Worm (Caenorhabditis elegans) whole organism, young adult: ENCODE results near the gene nduc-2.
A peak's percentile ranks its signal among the peaks of the same experiment; 100 is the strongest.

Experiments
- B0035.1 ChIP-seq: sonication (generic microtip); optimal IDR thresholded peaks from 2 replicates; lab custom pipeline; 2016; ENCODE audit warnings: missing genetic modification characterization, mild to moderate bottlenecking, missing compliant biosample characterization, missing genotype, missing genetic modification reagents
- B0261.1 ChIP-seq: sonication (generic microtip); optimal IDR thresholded peaks from 2 replicates; lab custom pipeline; 2016; ENCODE audit warnings: mild to moderate bottlenecking, missing genetic modification characterization, moderate library complexity, missing compliant biosample characterization
- F23B12.7 ChIP-seq: sonication (generic microtip); optimal IDR thresholded peaks from 2 replicates; lab custom pipeline; 2017; ENCODE audit warnings: missing genetic modification characterization, mild to moderate bottlenecking, missing compliant biosample characterization, antibody characterized with exemption, moderate library complexity; ENCODE audit not compliant: insufficient read depth
- F33H1.4 ChIP-seq: fragments of 200-800 bp; sonication (Bioruptor generic); IDR thresholded peaks from 2 replicates; pipeline ENCODE4 v1.3.6; 2022; ENCODE audit warnings: missing genetic modification reagents, missing genetic modification characterization, missing compliant biosample characterization
- F55B11.4 ChIP-seq: sonication (generic microtip); optimal IDR thresholded peaks from 2 replicates; lab custom pipeline; 2016; ENCODE audit warnings: missing compliant biosample characterization, missing genetic modification characterization, borderline replicate concordance; ENCODE audit not compliant: insufficient read depth
- F57A8.1 ChIP-seq: fragments of 200-800 bp; sonication (Bioruptor generic); optimal IDR thresholded peaks from 2 replicates; lab custom pipeline; 2018; ENCODE audit warnings: mild to moderate bottlenecking, missing genetic modification characterization, moderate library complexity, missing compliant biosample characterization
- F57C9.4 ChIP-seq: sonication (generic microtip); optimal IDR thresholded peaks from 2 replicates; lab custom pipeline; 2017; ENCODE audit warnings: mild to moderate bottlenecking, missing genetic modification characterization, missing compliant biosample characterization
- T07F8.4 ChIP-seq: sonication (generic microtip); optimal IDR thresholded peaks from 2 replicates; lab custom pipeline; 2016; ENCODE audit warnings: mild to moderate bottlenecking, missing genetic modification characterization, moderate library complexity, missing compliant biosample characterization
- T26A5.8 ChIP-seq: sonication (generic microtip); optimal IDR thresholded peaks from 2 replicates; lab custom pipeline; 2016; ENCODE audit warnings: missing genetic modification characterization, missing compliant biosample characterization
- Y67H2A.10 ChIP-seq: fragments of 200-800 bp; sonication (Bioruptor generic); conservative IDR thresholded peaks from 2 replicates; pipeline ENCODE4 v1.3.6; 2022; ENCODE audit warnings: missing genetic modification reagents, missing genetic modification characterization, missing compliant biosample characterization
- aptf-2 ChIP-seq: fragments of 200-800 bp; sonication (Bioruptor generic); conservative IDR thresholded peaks from 2 replicates; pipeline ENCODE4 v1.3.6; 2022; ENCODE audit warnings: missing genetic modification reagents, missing genetic modification characterization, missing compliant biosample characterization
- aptf-3 ChIP-seq: fragments of 200-800 bp; sonication (Bioruptor generic); IDR thresholded peaks from 2 replicates; pipeline ENCODE4 v1.3.6; 2022; ENCODE audit warnings: missing genetic modification characterization, missing compliant biosample characterization
- atf-7 ChIP-seq: sonication (generic microtip); optimal IDR thresholded peaks from 2 replicates; lab custom pipeline; 2017; ENCODE audit warnings: mild to moderate bottlenecking, missing genetic modification characterization, missing compliant biosample characterization
- athp-1 ChIP-seq: sonication (generic microtip); optimal IDR thresholded peaks from 2 replicates; lab custom pipeline; 2017; ENCODE audit warnings: mild to moderate bottlenecking, missing genetic modification characterization, missing compliant biosample characterization
- bed-1 ChIP-seq: fragments of 200-800 bp; sonication (Bioruptor generic); IDR thresholded peaks from 2 replicates; pipeline ENCODE4 v1.3.6; 2022; ENCODE audit warnings: missing genetic modification reagents, missing genetic modification characterization, missing compliant biosample characterization
- ceh-27 ChIP-seq: fragments of 200-800 bp; sonication (Bioruptor generic); optimal IDR thresholded peaks from 2 replicates; lab custom pipeline; 2018; ENCODE audit warnings: mild to moderate bottlenecking, missing genetic modification characterization, moderate library complexity, missing compliant biosample characterization
- ceh-91 ChIP-seq: fragments of 200-800 bp; sonication (Bioruptor generic); IDR thresholded peaks from 2 replicates; pipeline ENCODE4 v1.3.6; 2022; ENCODE audit warnings: missing genetic modification reagents, missing genetic modification characterization, missing compliant biosample characterization
- chd-7 ChIP-seq: sonication (generic microtip); optimal IDR thresholded peaks from 2 replicates; lab custom pipeline; 2016; ENCODE audit warnings: mild to moderate bottlenecking, missing genetic modification characterization, moderate library complexity, missing compliant biosample characterization
- die-1 ChIP-seq: sonication (generic microtip); optimal IDR thresholded peaks from 2 replicates; lab custom pipeline; 2016; ENCODE audit warnings: missing genotype, mild to moderate bottlenecking, missing genetic modification characterization, missing compliant biosample characterization
- dox-1 ChIP-seq: fragments of 200-800 bp; sonication (Bioruptor generic); IDR thresholded peaks from 2 replicates; pipeline ENCODE4 v1.3.6; 2022; ENCODE audit warnings: missing genetic modification reagents, missing genetic modification characterization, missing compliant biosample characterization
- dpff-1 ChIP-seq: sonication (generic microtip); optimal IDR thresholded peaks from 2 replicates; lab custom pipeline; 2017; ENCODE audit warnings: mild to moderate bottlenecking, missing genetic modification characterization, missing compliant biosample characterization
- egrh-3 ChIP-seq: fragments of 200-800 bp; sonication (Bioruptor generic); IDR thresholded peaks from 2 replicates; pipeline ENCODE4 v1.3.6; 2022; ENCODE audit warnings: missing genetic modification reagents, missing genetic modification characterization, missing compliant biosample characterization
- ets-4 ChIP-seq: fragments of 200-800 bp; sonication (Bioruptor generic); optimal IDR thresholded peaks from 2 replicates; lab custom pipeline; 2018; ENCODE audit warnings: mild to moderate bottlenecking, missing genetic modification characterization, missing compliant biosample characterization
- fkh-3 ChIP-seq: sonication (generic microtip); optimal IDR thresholded peaks from 2 replicates; lab custom pipeline; 2016; ENCODE audit warnings: mild to moderate bottlenecking, missing genetic modification characterization, missing compliant biosample characterization
- hlh-12 ChIP-seq: sonication (generic microtip); optimal IDR thresholded peaks from 2 replicates; lab custom pipeline; 2016; ENCODE audit warnings: missing genetic modification characterization, missing compliant biosample characterization
- hlh-26 ChIP-seq: fragments of 200-800 bp; sonication (Bioruptor generic); conservative IDR thresholded peaks from 2 replicates; pipeline ENCODE4 v1.3.6; 2022; ENCODE audit warnings: missing genetic modification reagents, missing genetic modification characterization, missing compliant biosample characterization
- hmg-1.2 ChIP-seq: fragments of 200-800 bp; sonication (Bioruptor generic); IDR thresholded peaks from 2 replicates; pipeline ENCODE4 v1.3.6; 2022; ENCODE audit warnings: missing genetic modification reagents, missing genetic modification characterization, missing compliant biosample characterization
- hrde-1 ChIP-seq: sonication (generic microtip); optimal IDR thresholded peaks from 2 replicates; lab custom pipeline; 2016; ENCODE audit warnings: missing genetic modification characterization, mild to moderate bottlenecking, missing compliant biosample characterization, moderate library complexity, missing genotype, missing genetic modification reagents, borderline replicate concordance
- lag-1 ChIP-seq: fragments of 200-800 bp; sonication (Bioruptor generic); IDR thresholded peaks from 2 replicates; pipeline ENCODE4 v1.3.6; 2022; ENCODE audit warnings: missing genetic modification reagents, missing genetic modification characterization, missing compliant biosample characterization
- lir-1 ChIP-seq: fragments of 200-800 bp; sonication (Bioruptor generic); conservative IDR thresholded peaks from 2 replicates; pipeline ENCODE4 v1.3.6; 2022; ENCODE audit warnings: missing genetic modification reagents, missing genetic modification characterization, missing compliant biosample characterization
- madf-3 ChIP-seq: fragments of 200-800 bp; sonication (Bioruptor generic); IDR thresholded peaks from 2 replicates; pipeline ENCODE4 v1.3.6; 2022; ENCODE audit warnings: missing genetic modification reagents, missing genetic modification characterization, missing compliant biosample characterization
- madf-6 ChIP-seq: fragments of 200-800 bp; sonication (Bioruptor generic); IDR thresholded peaks from 2 replicates; pipeline ENCODE4 v1.3.6; 2022; ENCODE audit warnings: missing genetic modification reagents, missing genetic modification characterization, missing compliant biosample characterization
- mcd-1 ChIP-seq: fragments of 200-800 bp; sonication (Bioruptor generic); IDR thresholded peaks from 2 replicates; pipeline ENCODE4 v1.3.6; 2022; ENCODE audit warnings: missing genetic modification reagents, missing genetic modification characterization, missing compliant biosample characterization
- mel-28 ChIP-seq: sonication (generic microtip); optimal IDR thresholded peaks from 2 replicates; lab custom pipeline; 2016; ENCODE audit warnings: borderline replicate concordance, mild to moderate bottlenecking, missing genetic modification characterization, missing compliant biosample characterization
- nfya-1 ChIP-seq: sonication (generic microtip); optimal IDR thresholded peaks from 2 replicates; lab custom pipeline; 2017; ENCODE audit warnings: antibody characterized with exemption, missing compliant biosample characterization, missing genetic modification characterization, borderline replicate concordance; ENCODE audit not compliant: insufficient read depth
- nfya-2 ChIP-seq: fragments of 200-800 bp; sonication (Bioruptor generic); IDR thresholded peaks from 2 replicates; pipeline ENCODE4 v1.3.6; 2022; ENCODE audit warnings: missing genetic modification reagents, missing genetic modification characterization, missing compliant biosample characterization
- nhr-120 ChIP-seq: fragments of 200-800 bp; sonication (Bioruptor generic); IDR thresholded peaks from 2 replicates; pipeline ENCODE4 v1.3.6; 2022; ENCODE audit warnings: missing genetic modification characterization, missing compliant biosample characterization
- nhr-80 ChIP-seq: sonication (generic microtip); optimal IDR thresholded peaks from 2 replicates; lab custom pipeline; 2016; ENCODE audit warnings: missing genetic modification characterization, missing compliant biosample characterization
- repo-1 ChIP-seq: sonication (generic microtip); optimal IDR thresholded peaks from 2 replicates; lab custom pipeline; 2017; ENCODE audit warnings: mild to moderate bottlenecking, missing genetic modification characterization, missing compliant biosample characterization
- sea-2 ChIP-seq: fragments of 200-800 bp; sonication (Bioruptor generic); IDR thresholded peaks from 2 replicates; pipeline ENCODE4 v1.3.6; 2022; ENCODE audit warnings: missing genetic modification characterization, missing compliant biosample characterization
- snpc-1.1 ChIP-seq: sonication (generic microtip); optimal IDR thresholded peaks from 2 replicates; lab custom pipeline; 2017; ENCODE audit warnings: missing genetic modification characterization, mild to moderate bottlenecking, missing compliant biosample characterization, antibody characterized with exemption, moderate library complexity, missing genotype, missing genetic modification reagents; ENCODE audit not compliant: insufficient read depth
- snpc-1.3 ChIP-seq: sonication (generic microtip); optimal IDR thresholded peaks from 2 replicates; lab custom pipeline; 2017; ENCODE audit warnings: missing genetic modification characterization, mild to moderate bottlenecking, missing compliant biosample characterization, antibody characterized with exemption, moderate library complexity, missing genotype, missing genetic modification reagents; ENCODE audit not compliant: insufficient read depth
- snpc-4 ChIP-seq, 5 experiments: fragments of 150-350 bp in 1 of 5; sonication (generic microtip) in 4 of 5; optimal IDR thresholded peaks; 2 replicates each; lab custom pipeline; 2014 to 2018; ENCODE audit warnings: missing genetic modification characterization in 5 of 5, missing biosample characterization in 3 of 5, antibody characterized with exemption in 2 of 5, mild to moderate bottlenecking in 2 of 5, missing compliant biosample characterization in 2 of 5, missing genotype in 2 of 5, moderate library complexity in 2 of 5, missing genetic modification reagents in 1 of 5
- somi-1 ChIP-seq: fragments of 200-800 bp; sonication (Bioruptor generic); optimal IDR thresholded peaks from 2 replicates; lab custom pipeline; 2018; ENCODE audit warnings: mild to moderate bottlenecking, missing genetic modification characterization, missing compliant biosample characterization
- tbp1 ChIP-seq: fragments of 200-800 bp; sonication (Bioruptor generic); optimal IDR thresholded peaks from 2 replicates; lab custom pipeline; 2018; ENCODE audit warnings: mild to moderate bottlenecking, missing genetic modification characterization, missing compliant biosample characterization
- tlf-1 ChIP-seq: fragments of 200-800 bp; sonication (Bioruptor generic); optimal IDR thresholded peaks from 2 replicates; lab custom pipeline; 2018; ENCODE audit warnings: mild to moderate bottlenecking, missing genetic modification characterization, missing compliant biosample characterization
- ztf-6 ChIP-seq: fragments of 200-800 bp; sonication (Bioruptor generic); IDR thresholded peaks from 2 replicates; pipeline ENCODE4 v1.3.6; 2022; ENCODE audit warnings: missing genetic modification reagents, missing genetic modification characterization, missing compliant biosample characterization

The nduc-2 gene

DNA sequence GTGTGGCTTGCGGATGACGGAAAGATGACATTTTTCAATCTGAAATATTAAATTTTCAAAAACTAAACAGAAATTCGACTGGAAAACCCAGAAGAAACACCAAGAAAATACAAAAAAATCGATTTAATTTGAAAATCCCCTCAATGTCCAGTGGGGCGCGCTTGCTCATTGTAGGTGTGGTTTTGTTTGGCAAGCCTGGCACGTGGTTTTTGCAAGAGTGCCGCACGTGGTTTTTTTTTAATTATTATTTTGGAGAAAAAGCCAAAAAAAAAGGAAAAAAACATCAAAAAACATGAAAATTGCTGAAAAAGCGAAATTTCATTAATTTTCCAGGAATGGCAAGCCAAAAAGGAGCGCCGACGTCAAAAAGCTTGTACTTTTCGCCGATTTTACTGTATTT lies 18.0 kb upstream of the nduc-2 start, which contains the start of gene swsn-3 (continued):
- TF ChIP-seq aptf-2: no peak
- TF ChIP-seq bed-1: no peak
- no peak for TF ChIP-seq lag-1 (GFP tag; lab: Robert Waterston, UW)
- no peak for TF ChIP-seq sea-2 (GFP tag; lab: Robert Waterston, UW)
- TF ChIP-seq tbp1 (GFP tag; lab: Kevin White, UChicago): peak; percentile 60
- TF ChIP-seq snpc-4 (GFP tag; optimal IDR thresholded peaks at IDR 0.05; lab: Kevin White, UChicago): peak; percentile 73
- TF ChIP-seq snpc-4 (tag; optimal IDR thresholded peaks at IDR 0.05; lab: Kevin White, UChicago): peak; percentile 11 to 70 (median 62)
- TF ChIP-seq die-1 (tag; lab: Kevin White, UChicago): no peak
- 0 out of 2 replicates have a peak, but pooled peaks have one; percentile 14 for TF ChIP-seq egrh-3 (GFP tag; lab: Robert Waterston, UW)
- TF ChIP-seq mel-28 (tag; lab: Kevin White, UChicago): no peak
- TF ChIP-seq dox-1: peak; percentile 87
- no peak for TF ChIP-seq chd-7 (tag; lab: Kevin White, UChicago)
- peak; percentile 57 for TF ChIP-seq ceh-91 (GFP tag; lab: Robert Waterston, UW)
- TF ChIP-seq hlh-12: no peak
- peak; percentile 52 for TF ChIP-seq ceh-27
- TF ChIP-seq F57A8.1 (GFP tag; lab: Kevin White, UChicago): no peak
- peak; percentile 41; the same call in 1 of the 2 replicates for TF ChIP-seq lir-1 (GFP tag; lab: Robert Waterston, UW)
- TF ChIP-seq athp-1: peak; percentile 95
- TF ChIP-seq tlf-1: peak; percentile 63
- peak; percentile 49 for TF ChIP-seq repo-1 (tag; lab: Kevin White, UChicago)
- TF ChIP-seq dpff-1: no peak
- TF ChIP-seq ets-4 (GFP tag; lab: Kevin White, UChicago): no peak
- TF ChIP-seq ztf-6 (GFP tag; lab: Robert Waterston, UW): no peak
- TF ChIP-seq aptf-3 (GFP tag; lab: Robert Waterston, UW): no peak
- TF ChIP-seq nfya-1 (tag; lab: Kevin White, UChicago): no peak
- no peak for TF ChIP-seq nhr-120 (GFP tag; lab: Robert Waterston, UW)
- TF ChIP-seq madf-3 (GFP tag; lab: Robert Waterston, UW): 0 out of 2 replicates have a peak, but pooled peaks have one; percentile 37
- no peak for TF ChIP-seq F57C9.4
- no peak for TF ChIP-seq nfya-2 (GFP tag; lab: Robert Waterston, UW)
- TF ChIP-seq F23B12.7 (tag; lab: Kevin White, UChicago): peak; percentile 86
- peak; percentile 59 for TF ChIP-seq hmg-1.2 (GFP tag; lab: Robert Waterston, UW)
- peak; percentile 24 for TF ChIP-seq T07F8.4 (tag; lab: Kevin White, UChicago)
- no peak for TF ChIP-seq B0261.1
- TF ChIP-seq Y67H2A.10 (GFP tag; lab: Robert Waterston, UW): peak; percentile 79
- peak; percentile 71 for TF ChIP-seq F33H1.4 (GFP tag; lab: Robert Waterston, UW)
- no peak for TF ChIP-seq hlh-26 (GFP tag; lab: Robert Waterston, UW)
- peak; percentile 97 for TF ChIP-seq mcd-1 (GFP tag; lab: Robert Waterston, UW)
- TF ChIP-seq snpc-1.3 (tag; lab: Kevin White, UChicago): peak; percentile 75
- no peak for TF ChIP-seq F55B11.4 (tag; lab: Kevin White, UChicago)
- no peak for TF ChIP-seq fkh-3 (tag; lab: Kevin White, UChicago)
- TF ChIP-seq snpc-1.1 (tag; lab: Kevin White, UChicago): peak; percentile 68
- TF ChIP-seq atf-7 (tag; lab: Kevin White, UChicago): peak; percentile 7
- TF ChIP-seq hrde-1 (tag; lab: Kevin White, UChicago): no peak
- TF ChIP-seq B0035.1 (tag; lab: Kevin White, UChicago): no peak
- TF ChIP-seq nhr-80 (tag; lab: Kevin White, UChicago): peak; percentile 43
- TF ChIP-seq madf-6: peak; percentile 84
- no peak for TF ChIP-seq somi-1 (GFP tag; lab: Kevin White, UChicago)
- TF ChIP-seq T26A5.8 (tag; lab: Kevin White, UChicago): no peak
